Worm (Caenorhabditis elegans): Measurements from ENCODE around the gene Y43F8B.29.

- TF ChIP-seq lin-15B (tag; optimal IDR thresholded peaks at IDR 0.05): no peak
- no peak for TF ChIP-seq lin-29 (GFP tag; IDR thresholded peaks at IDR 0.05)
- TF ChIP-seq unc-62 (GFP tag; optimal IDR thresholded peaks at IDR 0.05 in 1 of 2): no peak
- TF ChIP-seq unc-62 (tag; optimal IDR thresholded peaks at IDR 0.05): no peak
- no peak for TF ChIP-seq nhr-10 (tag; optimal IDR thresholded peaks at IDR 0.05)
- TF ChIP-seq skn-1 (tag; optimal IDR thresholded peaks at IDR 0.05): no peak
- no peak for TF ChIP-seq nhr-11 (tag; optimal IDR thresholded peaks at IDR 0.05)
- TF ChIP-seq snpc-4 (tag; optimal IDR thresholded peaks at IDR 0.05): no peak
These were observed 47.8 kb upstream of the Y43F8B.29 start for ce11 chrV:19443599-19443998.
